Fruit fly (Drosophila melanogaster): Measurements from ENCODE around the gene CG13775.

The CG13775 gene

dm6 chr2L:6967422-6968012, 10.8 kb upstream of the CG13775 start, which contains the start of gene Sumo (continued):
- TF ChIP-seq Nf-YC (tag; optimal IDR thresholded peaks at IDR 0.05) (peak; percentile 31), CG10321 (GFP tag; IDR thresholded peaks at IDR 0.05) (no peak), CG34422 (GFP tag; IDR thresholded peaks at IDR 0.05) (peak; percentile 51; the same call in 1 of the 3 replicates), CG6854 (GFP tag; optimal IDR thresholded peaks at IDR 0.05) (no peak), CG8290 (GFP tag; optimal IDR thresholded peaks at IDR 0.05) (peak; percentile 17), CG8290 (tag; optimal IDR thresholded peaks at IDR 0.05) (peak in 1 of 2 experiments; percentile 80), pnt (GFP tag; optimal IDR thresholded peaks at IDR 0.05) (no peak), dmrt11E (tag; optimal IDR thresholded peaks at IDR 0.05) (peak; percentile 4), zen (tag; optimal IDR thresholded peaks at IDR 0.05) (peak; percentile 49), CG2712 (tag; optimal IDR thresholded peaks at IDR 0.05) (peak; percentile 30), CG12299 (tag; optimal IDR thresholded peaks at IDR 0.05) (no peak), Atf6 (GFP tag; IDR thresholded peaks at IDR 0.05) (no peak), CG10274 (GFP tag; optimal IDR thresholded peaks at IDR 0.05) (no peak), klu (GFP tag; IDR thresholded peaks at IDR 0.05) (no peak), al (GFP tag; IDR thresholded peaks at IDR 0.05) (no peak), CG17361 (GFP tag; IDR thresholded peaks at IDR 0.05) (no peak; the same call in 1 of the 3 replicates), CG32767 (GFP tag; IDR thresholded peaks at IDR 0.05) (no peak), CG18599 (GFP tag; optimal IDR thresholded peaks at IDR 0.05) (no peak), HLH4C (GFP tag; IDR thresholded peaks at IDR 0.05; ENCODE audit: partially characterized antibody) (peak; percentile 97), CG12659 (GFP tag; optimal IDR thresholded peaks at IDR 0.05) (peak; percentile 50), CG1792 (GFP tag; optimal IDR thresholded peaks at IDR 0.05) (no peak), Sox100B (GFP tag; optimal IDR thresholded peaks at IDR 0.05) (peak; percentile 13), eyg (GFP tag; optimal IDR thresholded peaks at IDR 0.05) (no peak), MTF-1 (GFP tag; optimal IDR thresholded peaks at IDR 0.05; ENCODE audit: borderline replicate concordance) (no peak), Fer3 (tag; optimal IDR thresholded peaks at IDR 0.05) (no peak), CG4424 (GFP tag; optimal IDR thresholded peaks at IDR 0.05) (peak; percentile 20), pfk (GFP tag; optimal IDR thresholded peaks at IDR 0.05) (no peak), D (optimal IDR thresholded peaks at IDR 0.05) (no peak), D (GFP tag; optimal IDR thresholded peaks at IDR 0.05) (no peak), tgo (GFP tag; IDR thresholded peaks at IDR 0.05) (no peak), CG10147 (GFP tag; optimal IDR thresholded peaks at IDR 0.05) (peak; percentile 42), tin (GFP tag; optimal IDR thresholded peaks at IDR 0.05) (no peak), PHDP (tag; optimal IDR thresholded peaks at IDR 0.05) (no peak), gem (tag; optimal IDR thresholded peaks at IDR 0.05) (peak; percentile 21), cwo (GFP tag; optimal IDR thresholded peaks at IDR 0.05) (no peak), Neu2 (GFP tag; optimal IDR thresholded peaks at IDR 0.05; ENCODE audit: borderline replicate concordance) (no peak), CG32532 (GFP tag; IDR thresholded peaks at IDR 0.05) (peak; percentile 49), Atf-2 (GFP tag; optimal IDR thresholded peaks at IDR 0.05) (no peak), CG3838 (GFP tag; optimal IDR thresholded peaks at IDR 0.05) (no peak), YL-1 (GFP tag; optimal IDR thresholded peaks at IDR 0.05) (peak; percentile 9), CG8924 (tag; optimal IDR thresholded peaks at IDR 0.05) (no peak), Sin3A (optimal IDR thresholded peaks at IDR 0.05) (peak; percentile 13), CG4282 (GFP tag; optimal IDR thresholded peaks at IDR 0.05) (no peak), CG2889 (GFP tag; IDR thresholded peaks at IDR 0.05) (no peak), Hand (GFP tag; optimal IDR thresholded peaks at IDR 0.05) (no peak), CG7786 (GFP tag; optimal IDR thresholded peaks at IDR 0.05) (no peak), jumu (GFP tag; optimal IDR thresholded peaks at IDR 0.05) (no peak), Ssrp (tag; optimal IDR thresholded peaks at IDR 0.05) (no peak), CoRest (tag; optimal IDR thresholded peaks at IDR 0.05) (peak; percentile 35), CG10654 (GFP tag; optimal IDR thresholded peaks at IDR 0.05) (no peak), gsb-n (tag; optimal IDR thresholded peaks at IDR 0.05) (no peak)

Measured in whole organism, embryonic.